Fruit fly (Drosophila melanogaster): Measurements from ENCODE around the gene Ubc6.

Ubc6 gene

DNA sequence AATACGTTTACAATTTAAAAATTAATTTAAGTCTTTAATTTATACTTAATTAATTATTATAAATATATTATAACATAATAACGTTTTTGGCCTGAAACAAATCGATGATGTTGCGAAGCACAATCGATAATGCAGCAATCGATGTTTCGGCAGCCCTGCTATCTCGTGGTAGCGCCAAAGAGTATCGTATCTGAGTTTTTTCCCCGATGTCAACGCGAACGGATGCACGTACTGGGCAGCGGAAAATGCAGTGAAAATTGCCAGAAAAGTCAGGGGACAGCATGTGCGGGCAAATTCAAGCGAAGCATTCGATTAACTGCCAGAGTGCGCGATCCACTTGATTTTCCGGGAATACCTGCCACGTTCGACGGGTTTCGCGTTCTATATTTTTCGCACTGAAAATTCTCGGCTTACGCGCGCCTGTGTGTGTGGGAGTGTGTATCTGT, 42.1 kb downstream of the Ubc6 start, which contains the start of gene Cdep:
Cdep (plus strand) TSS at position 188 of the 446 bp plus-strand sequence.
- TF ChIP-seq CTCF (optimal IDR thresholded peaks at IDR 0.05), result peak; percentile 3 to 10
- no peak for TF ChIP-seq CG8478 (optimal IDR thresholded peaks at IDR 0.05)

DNA sequence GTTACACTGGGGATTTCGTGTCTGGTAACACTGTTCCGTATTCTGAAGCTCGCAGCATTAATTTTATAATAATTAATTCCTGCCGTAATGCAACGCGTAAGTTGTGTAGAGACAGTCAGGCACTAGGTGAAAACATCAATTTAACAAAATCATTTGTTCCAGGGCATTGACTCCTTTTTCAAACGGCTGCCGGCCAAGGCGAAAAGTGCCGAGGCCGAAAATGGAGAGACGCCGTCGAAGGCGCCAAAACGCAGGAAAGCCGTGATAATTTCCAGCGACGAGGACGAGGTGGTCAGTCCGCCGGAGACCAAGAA, 45.9 kb downstream of the Ubc6 start:
- no peak for TF ChIP-seq CTCF (optimal IDR thresholded peaks at IDR 0.05)
- no peak for TF ChIP-seq CG8478 (optimal IDR thresholded peaks at IDR 0.05)

DNA sequence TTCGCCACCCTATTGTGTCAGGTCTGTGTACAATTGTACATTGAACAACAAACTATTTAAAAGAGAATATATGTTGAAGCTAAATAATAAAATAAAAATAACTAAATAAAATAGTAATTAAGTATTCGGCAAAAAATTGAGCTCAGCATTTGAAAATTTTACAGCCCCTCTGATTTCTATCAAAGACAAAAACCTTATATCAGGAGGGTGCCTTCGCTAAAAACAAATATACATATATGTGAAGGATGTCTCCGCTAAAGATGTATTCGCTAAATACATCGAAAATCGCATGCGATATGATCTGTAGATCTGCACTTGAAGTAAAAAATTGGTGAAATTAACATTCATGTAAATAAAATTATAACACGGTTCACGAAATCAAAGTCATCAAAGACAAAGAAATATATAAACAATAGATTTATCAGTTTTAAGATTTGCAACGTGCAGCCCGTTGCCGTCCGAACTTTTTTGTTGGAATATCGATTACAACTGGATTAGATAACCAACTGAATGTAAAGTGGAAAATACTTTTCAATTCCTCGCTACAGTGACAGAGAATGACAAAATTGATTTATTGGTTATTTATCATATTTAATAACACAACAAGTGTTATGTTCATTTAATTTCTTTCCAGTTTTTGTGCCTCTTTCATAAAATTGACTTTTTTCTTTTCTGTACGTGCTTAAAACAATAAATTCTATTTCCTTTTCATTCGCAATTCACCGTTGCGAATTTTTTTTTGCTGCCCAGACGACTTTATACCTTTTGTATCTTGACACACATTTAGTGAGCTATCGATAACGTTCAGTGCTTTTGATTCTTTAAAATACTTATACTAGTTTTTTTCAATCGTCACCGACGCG, 46.5 kb downstream of the Ubc6 start, which contains the start of gene Gnf1:
Gnf1 (plus strand) TSS at position 859 of the 863 bp plus-strand sequence.
- no peak for TF ChIP-seq CG8478 (optimal IDR thresholded peaks at IDR 0.05)
- peak; percentile 39 to 69 for TF ChIP-seq CTCF (optimal IDR thresholded peaks at IDR 0.05)

DNA sequence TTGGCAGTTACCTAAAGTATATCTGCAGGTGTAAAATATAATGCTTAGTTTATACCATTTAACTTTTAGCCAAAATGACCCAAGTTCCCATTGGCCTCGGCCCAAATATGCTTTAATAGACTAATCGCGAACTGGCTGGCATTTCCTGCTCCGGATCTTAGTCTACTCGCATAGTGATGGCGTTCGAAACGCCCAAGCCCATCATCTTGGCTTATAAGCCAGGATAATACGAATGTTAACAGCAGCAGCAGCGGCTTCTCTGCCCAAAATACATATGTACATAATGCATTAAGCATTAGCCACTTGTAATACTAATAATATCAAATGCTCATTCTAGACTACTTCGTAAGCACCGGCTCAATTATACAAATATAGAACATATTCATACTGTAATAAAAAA, 47.6 kb downstream of the Ubc6 start:
- no peak for TF ChIP-seq CTCF (optimal IDR thresholded peaks at IDR 0.05)
- TF ChIP-seq CG8478 (optimal IDR thresholded peaks at IDR 0.05), result no peak

DNA sequence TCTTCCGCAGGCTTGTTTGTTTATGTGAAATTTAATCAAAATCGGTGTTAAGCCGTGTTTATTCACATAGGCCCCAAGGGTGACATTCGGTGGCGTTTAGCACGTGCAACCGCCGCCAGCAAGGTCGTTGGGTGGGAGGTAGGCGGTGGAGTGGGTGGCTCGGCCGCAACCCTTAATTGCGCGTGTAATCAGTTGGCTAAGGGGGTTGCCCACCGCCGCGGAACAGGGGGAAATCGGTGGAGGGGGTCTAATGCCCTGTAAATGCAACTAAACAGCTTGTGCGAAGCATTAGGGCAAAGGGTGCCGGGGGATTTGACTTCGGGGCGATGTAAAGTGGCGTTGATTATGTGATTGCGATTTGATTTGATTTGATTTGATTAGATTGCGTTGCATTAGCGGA, 48.9 kb downstream of the Ubc6 start:
- TF ChIP-seq CTCF (optimal IDR thresholded peaks at IDR 0.05) (no peak), CG8478 (optimal IDR thresholded peaks at IDR 0.05) (no peak)

DNA sequence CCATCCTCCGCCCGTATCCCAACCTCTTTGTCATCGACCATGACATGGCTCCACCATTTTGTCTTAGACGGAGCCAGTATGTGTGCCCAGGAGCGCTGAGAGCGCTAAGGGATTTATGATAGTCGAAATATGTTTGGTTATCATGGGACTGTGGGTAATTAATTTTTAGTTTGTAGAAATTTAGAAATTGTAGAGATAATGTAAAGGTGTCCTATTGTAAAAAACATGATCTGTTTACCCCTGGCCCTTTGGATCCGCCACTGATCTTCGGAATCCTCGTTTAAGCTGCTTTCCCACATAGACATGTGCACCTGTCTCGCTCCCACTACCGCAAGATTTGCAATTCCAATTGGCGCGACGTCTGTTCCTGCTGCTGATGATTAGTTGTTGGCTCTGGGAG, 50.7 kb downstream of the Ubc6 start:
- TF ChIP-seq CG8478 (optimal IDR thresholded peaks at IDR 0.05), result no peak
- no peak for TF ChIP-seq CTCF (optimal IDR thresholded peaks at IDR 0.05)

DNA sequence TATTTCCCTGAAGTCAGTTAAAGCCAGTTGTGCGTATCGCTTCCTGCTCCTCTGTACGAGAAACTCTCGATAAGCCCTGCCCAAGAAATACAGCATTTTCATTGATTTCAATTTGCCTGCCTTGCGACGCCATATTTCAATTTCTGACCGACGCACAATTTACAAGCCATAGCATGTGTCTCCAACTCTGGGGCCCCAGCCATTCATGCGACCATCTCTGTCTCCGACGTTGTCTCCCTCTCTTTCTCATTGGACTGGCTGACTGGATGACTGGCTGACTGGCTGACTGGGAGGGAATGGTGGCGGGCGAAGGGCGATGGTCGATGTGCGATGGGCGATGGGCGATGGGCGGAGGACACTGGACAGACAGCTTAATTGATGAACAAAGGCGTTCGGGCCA, 51.3 kb downstream of the Ubc6 start:
- no peak for TF ChIP-seq CTCF (optimal IDR thresholded peaks at IDR 0.05)
- no peak for TF ChIP-seq CG8478 (optimal IDR thresholded peaks at IDR 0.05)

DNA sequence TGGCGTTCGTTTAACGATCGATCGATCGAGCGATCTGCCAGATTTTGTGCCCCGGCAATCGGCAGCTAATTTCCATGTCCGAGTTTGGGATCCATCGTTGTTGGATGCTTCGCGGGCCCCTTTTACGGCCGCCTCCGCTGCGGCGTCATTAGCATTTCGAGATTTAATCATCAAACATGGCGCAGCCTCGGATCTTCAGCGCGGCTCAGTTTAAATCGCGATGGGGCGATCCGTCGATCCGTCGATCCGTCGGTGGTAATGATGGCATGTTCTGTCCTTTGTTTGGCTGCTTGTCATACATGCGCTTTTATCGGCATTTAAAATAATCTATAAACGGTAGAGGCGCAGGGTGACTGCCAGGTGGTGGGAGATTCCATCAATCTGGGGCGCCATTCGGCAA, 52.0 kb downstream of the Ubc6 start:
- TF ChIP-seq CG8478 (optimal IDR thresholded peaks at IDR 0.05), result no peak
- no peak for TF ChIP-seq CTCF (optimal IDR thresholded peaks at IDR 0.05)
